Worm (Caenorhabditis elegans): ENCODE measurements around the gene C12D5.9.

Gene C12D5.9

ce11 chrV:7696842-7697241 is 7.1 kb upstream of the C12D5.9 start, which contains the start of gene ZK105.3:
ZK105.3 (plus strand) TSS chrV:7697142.
- TF ChIP-seq ztf-23 (GFP tag; IDR thresholded peaks at IDR 0.05) (no peak), ztf-29 (GFP tag; IDR thresholded peaks at IDR 0.05) (no peak), klf-2 (GFP tag; conservative IDR thresholded peaks at IDR 0.05) (no peak)

DNA sequence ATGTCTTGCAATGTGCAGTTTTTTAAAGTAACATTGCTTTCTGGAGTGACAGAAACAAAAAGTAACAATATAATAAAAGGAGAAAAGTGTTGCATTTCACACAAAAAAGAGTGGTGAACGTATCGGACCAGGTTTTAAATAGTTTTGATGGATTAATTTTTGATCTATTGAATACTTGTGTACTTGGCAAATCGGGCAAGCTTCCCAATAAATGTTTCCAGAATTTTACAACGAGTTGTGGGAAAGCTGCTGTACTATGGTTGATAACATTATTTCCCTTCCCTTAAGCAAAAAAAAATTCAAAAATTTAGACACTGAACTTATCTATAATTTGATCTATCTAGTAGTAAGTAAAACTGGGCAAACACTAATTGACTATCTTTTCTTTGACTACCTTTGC is 3.6 kb upstream of the C12D5.9 start, which contains the start of gene C12D5.10:
C12D5.10 (minus strand) TSS at position 101 of the 400 bp plus-strand sequence.
- TF ChIP-seq ref-1 (GFP tag; conservative IDR thresholded peaks at IDR 0.05), result no peak
- no peak for TF ChIP-seq flt-1 (GFP tag; IDR thresholded peaks at IDR 0.05)
- TF ChIP-seq ztf-29 (GFP tag; IDR thresholded peaks at IDR 0.05), result no peak
- TF ChIP-seq cog-1 (tag; optimal IDR thresholded peaks at IDR 0.05), result no peak
- TF ChIP-seq T22C8.4 (GFP tag; IDR thresholded peaks at IDR 0.05), result no peak
- no peak for TF ChIP-seq tab-1 (GFP tag; IDR thresholded peaks at IDR 0.05)
- no peak for TF ChIP-seq med-1 (GFP tag; optimal IDR thresholded peaks at IDR 0.05; ENCODE audit: insufficient read depth)
- no peak for TF ChIP-seq ztf-23 (GFP tag; IDR thresholded peaks at IDR 0.05)

DNA sequence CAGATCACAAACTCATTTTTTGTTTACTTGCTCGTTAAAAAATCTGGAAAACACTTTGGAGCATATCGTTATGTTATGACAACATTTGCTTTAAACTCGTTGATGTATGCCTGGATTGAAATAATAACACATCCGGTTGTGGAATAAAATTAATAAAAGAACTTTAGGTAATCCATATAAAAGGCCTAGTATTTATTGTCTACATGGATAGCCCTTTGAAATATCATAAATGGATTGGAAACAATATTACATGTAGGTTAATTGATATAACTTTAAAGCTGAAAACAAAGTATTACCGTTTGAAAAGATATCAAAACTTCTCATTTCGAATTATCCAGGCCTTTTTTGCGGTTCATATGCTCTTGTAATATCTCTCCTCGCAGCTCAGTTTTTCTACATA is 849 bp upstream of the C12D5.9 start:
- no peak for TF ChIP-seq T22C8.4 (GFP tag; IDR thresholded peaks at IDR 0.05)

ce11 chrV:7686189-7686588 is 3.6 kb downstream of the C12D5.9 start, which contains the start of the genes nhr-94 and nhr-152:
nhr-94 (minus strand) TSS chrV:7686335.
nhr-152 (plus strand) TSS chrV:7686350.
- TF ChIP-seq flt-1 (GFP tag; IDR thresholded peaks at IDR 0.05), result no peak

ce11 chrV:7683907-7684655 is 5.7 kb downstream of the C12D5.9 start, which contains the start of gene sre-11:
sre-11 (minus strand) TSS chrV:7683957.
- TF ChIP-seq ztf-29 (GFP tag; IDR thresholded peaks at IDR 0.05), result no peak
- no peak for TF ChIP-seq T22C8.4 (GFP tag; IDR thresholded peaks at IDR 0.05)
- TF ChIP-seq flt-1 (GFP tag; IDR thresholded peaks at IDR 0.05), result no peak
- TF ChIP-seq med-1 (GFP tag; optimal IDR thresholded peaks at IDR 0.05; ENCODE audit: insufficient read depth), result no peak
- TF ChIP-seq ztf-23 (GFP tag; IDR thresholded peaks at IDR 0.05), result no peak
- no peak for TF ChIP-seq cog-1 (tag; optimal IDR thresholded peaks at IDR 0.05)

- TF ChIP-seq tab-1 (GFP tag; IDR thresholded peaks at IDR 0.05), result no peak
- TF ChIP-seq klf-2 (GFP tag; conservative IDR thresholded peaks at IDR 0.05), result no peak
- no peak for TF ChIP-seq ztf-29 (GFP tag; IDR thresholded peaks at IDR 0.05)
- TF ChIP-seq med-1 (GFP tag; optimal IDR thresholded peaks at IDR 0.05; ENCODE audit: insufficient read depth), result no peak
- no peak for TF ChIP-seq ref-1 (GFP tag; conservative IDR thresholded peaks at IDR 0.05)
- no peak for TF ChIP-seq cog-1 (tag; optimal IDR thresholded peaks at IDR 0.05)
Observed at ce11 chrV:7681388-7681787, 8.4 kb downstream of the C12D5.9 start, which contains the start of gene cyp-33A1. cyp-33A1 (minus strand) TSS chrV:7681459.

ce11 chrV:7675904-7676303 is 13.9 kb downstream of the C12D5.9 start, which contains the start of gene C12D5.3:
C12D5.3 (plus strand) TSS chrV:7676204.
- TF ChIP-seq ref-1 (GFP tag; conservative IDR thresholded peaks at IDR 0.05) (no peak), cog-1 (tag; optimal IDR thresholded peaks at IDR 0.05) (no peak), flt-1 (GFP tag; IDR thresholded peaks at IDR 0.05) (no peak)

ce11 chrV:7672258-7672657 is 17.5 kb downstream of the C12D5.9 start, which contains the start of gene C12D5.4:
C12D5.4 (plus strand) TSS chrV:7672558.
- TF ChIP-seq T22C8.4 (GFP tag; IDR thresholded peaks at IDR 0.05) (no peak), klf-2 (GFP tag; conservative IDR thresholded peaks at IDR 0.05) (no peak), med-1 (GFP tag; optimal IDR thresholded peaks at IDR 0.05; ENCODE audit: insufficient read depth) (no peak), ref-1 (GFP tag; conservative IDR thresholded peaks at IDR 0.05) (no peak), ztf-29 (GFP tag; IDR thresholded peaks at IDR 0.05) (no peak), tab-1 (GFP tag; IDR thresholded peaks at IDR 0.05) (no peak), ztf-23 (GFP tag; IDR thresholded peaks at IDR 0.05) (no peak), flt-1 (GFP tag; IDR thresholded peaks at IDR 0.05) (no peak), cog-1 (tag; optimal IDR thresholded peaks at IDR 0.05) (no peak)

- TF ChIP-seq klf-2 (GFP tag; conservative IDR thresholded peaks at IDR 0.05), result no peak
- no peak for TF ChIP-seq ztf-23 (GFP tag; IDR thresholded peaks at IDR 0.05)
- no peak for TF ChIP-seq cog-1 (tag; optimal IDR thresholded peaks at IDR 0.05)
- TF ChIP-seq ztf-29 (GFP tag; IDR thresholded peaks at IDR 0.05), result no peak
- TF ChIP-seq tab-1 (GFP tag; IDR thresholded peaks at IDR 0.05), result no peak
- TF ChIP-seq flt-1 (GFP tag; IDR thresholded peaks at IDR 0.05), result no peak
- no peak for TF ChIP-seq ref-1 (GFP tag; conservative IDR thresholded peaks at IDR 0.05)
- TF ChIP-seq med-1 (GFP tag; optimal IDR thresholded peaks at IDR 0.05; ENCODE audit: insufficient read depth), result no peak
- TF ChIP-seq T22C8.4 (GFP tag; IDR thresholded peaks at IDR 0.05), result no peak
Observed at ce11 chrV:7667940-7668339, 21.8 kb downstream of the C12D5.9 start, which contains the start of gene C12D5.5. C12D5.5 (plus strand) TSS chrV:7668240.

- no peak for TF ChIP-seq klf-2 (GFP tag; conservative IDR thresholded peaks at IDR 0.05)
- TF ChIP-seq flt-1 (GFP tag; IDR thresholded peaks at IDR 0.05), result no peak
- no peak for TF ChIP-seq ref-1 (GFP tag; conservative IDR thresholded peaks at IDR 0.05)
- TF ChIP-seq ztf-29 (GFP tag; IDR thresholded peaks at IDR 0.05), result no peak
Observed at ce11 chrV:7653567-7653966, 36.2 kb downstream of the C12D5.9 start, which contains the start of gene srh-200. srh-200 (minus strand) TSS chrV:7653667.

- TF ChIP-seq flt-1 (GFP tag; IDR thresholded peaks at IDR 0.05), result no peak
- TF ChIP-seq ztf-29 (GFP tag; IDR thresholded peaks at IDR 0.05), result no peak
- TF ChIP-seq klf-2 (GFP tag; conservative IDR thresholded peaks at IDR 0.05), result no peak
- TF ChIP-seq tab-1 (GFP tag; IDR thresholded peaks at IDR 0.05), result no peak
Observed at ce11 chrV:7651757-7652156, 38.0 kb downstream of the C12D5.9 start, which contains the start of gene srh-234. srh-234 (minus strand) TSS chrV:7651857.
